Worm (Caenorhabditis elegans): ENCODE data around the gene Y57G11C.46.

Y57G11C.46 gene

DNA sequence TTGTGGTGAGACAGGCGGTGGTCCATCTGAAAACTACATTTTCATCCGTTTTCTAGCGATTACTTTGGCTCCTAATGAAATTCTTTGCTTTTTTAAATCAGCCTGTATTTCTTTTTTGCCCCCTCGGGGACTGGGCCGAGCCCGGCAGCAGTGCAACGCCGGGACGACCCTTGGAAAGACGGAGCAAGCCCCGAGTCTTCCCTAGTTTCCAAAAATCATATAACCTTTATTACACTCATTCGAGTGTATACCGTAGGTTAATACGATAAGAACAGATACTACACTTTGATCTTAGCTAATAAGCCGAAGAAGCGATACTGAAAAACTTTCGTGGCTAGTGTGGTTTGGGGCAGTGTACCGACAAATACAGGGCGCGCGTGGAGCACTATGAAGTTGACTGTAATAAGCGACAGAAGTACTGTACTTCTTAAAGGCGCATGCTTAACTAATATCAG lies 51.4 kb downstream of the Y57G11C.46 start:
- TF ChIP-seq dao-5 (tag; optimal IDR thresholded peaks at IDR 0.05) = no peak
- TF ChIP-seq W03F9.2 (tag; optimal IDR thresholded peaks at IDR 0.05) = peak; percentile 33
- no peak for TF ChIP-seq him-1 (tag; optimal IDR thresholded peaks at IDR 0.05)

DNA sequence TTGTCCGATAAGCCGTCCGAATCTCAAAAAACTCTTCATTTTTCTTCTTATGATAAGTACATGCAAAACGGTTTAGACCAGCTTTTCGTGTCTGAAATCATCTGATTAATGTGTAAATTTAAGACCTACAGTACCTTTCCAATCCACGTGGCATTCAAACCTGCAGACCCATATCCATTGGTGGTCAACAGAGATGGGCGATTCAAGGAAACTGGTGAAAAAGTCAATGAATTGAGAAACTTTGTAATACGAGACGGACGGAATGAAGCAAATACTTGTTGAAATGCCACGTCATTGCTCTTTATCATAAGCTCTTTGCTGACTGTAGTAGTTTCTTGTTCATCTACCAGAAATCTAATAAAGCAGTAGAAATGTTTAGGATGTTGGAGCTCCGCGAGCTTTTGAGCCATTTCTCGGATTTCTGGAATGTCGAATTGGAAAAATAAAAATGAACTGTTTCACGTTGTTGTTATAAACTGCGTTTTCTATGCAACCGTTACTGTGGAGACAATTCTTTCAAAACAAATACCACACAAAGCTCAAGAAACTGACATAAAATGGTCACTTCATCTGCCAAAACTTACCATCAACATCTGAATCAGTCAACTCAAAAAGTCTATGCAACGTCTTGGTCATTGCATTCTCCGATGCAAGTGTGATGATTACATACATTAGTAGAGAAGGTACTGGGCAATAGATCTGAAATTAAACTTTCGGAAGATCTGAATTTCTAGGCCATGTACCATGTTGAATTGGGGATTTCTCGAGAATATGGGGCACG lies 52.1 kb downstream of the Y57G11C.46 start:
- TF ChIP-seq dao-5 (tag; optimal IDR thresholded peaks at IDR 0.05) = no peak
- no peak for TF ChIP-seq W03F9.2 (tag; optimal IDR thresholded peaks at IDR 0.05)
- no peak for TF ChIP-seq him-1 (tag; optimal IDR thresholded peaks at IDR 0.05)

Measured in whole organism, L4/young adult.